Worm (Caenorhabditis elegans) whole organism, young adult: ENCODE results near the gene Y59E9AL.36.

ENCODE experiments used
- Y95B8A.8 ChIP-seq: fragments of 200-800 bp; sonication (Bioruptor generic); IDR thresholded peaks from 2 replicates; pipeline ENCODE4 v1.3.6; 2022; ENCODE audit warnings: missing genetic modification reagents, missing genetic modification characterization, missing compliant biosample characterization
- akir-1 ChIP-seq: fragments of 200-800 bp; sonication (Bioruptor generic); optimal IDR thresholded peaks from 2 replicates; lab custom pipeline; 2018; ENCODE audit warnings: mild to moderate bottlenecking, missing genetic modification characterization, moderate library complexity, missing compliant biosample characterization
- ama-1 ChIP-seq, 3 experiments: fragments of 150-350 bp in 1 of 3; sonication (generic microtip) in 2 of 3; optimal IDR thresholded peaks; 2 replicates each; lab custom pipeline; 2014 to 2018; ENCODE audit warnings: missing biosample characterization in 2 of 3, missing genetic modification characterization in 2 of 3, missing genetic modification reagents in 2 of 3
- ceh-79 ChIP-seq: sonication (generic microtip); optimal IDR thresholded peaks from 2 replicates; lab custom pipeline; 2017; ENCODE audit warnings: mild to moderate bottlenecking, missing genetic modification characterization, missing compliant biosample characterization
- dpff-1 ChIP-seq: sonication (generic microtip); optimal IDR thresholded peaks from 2 replicates; lab custom pipeline; 2017; ENCODE audit warnings: mild to moderate bottlenecking, missing genetic modification characterization, missing compliant biosample characterization
- let-607 ChIP-seq, 2 experiments: fragments of 200-800 bp in 1 of 2; sonication (Bioruptor generic) in 1 of 2; sonication (generic microtip) in 1 of 2; optimal IDR thresholded peaks; 2 replicates each; lab custom pipeline; 2016 to 2018; ENCODE audit warnings: mild to moderate bottlenecking in 2 of 2, missing compliant biosample characterization in 2 of 2, missing genetic modification characterization in 2 of 2, moderate library complexity in 2 of 2, missing genotype in 1 of 2
- lin-35 ChIP-seq, 3 experiments: fragments of 150-350 bp in 2 of 3; sonication (generic microtip) in 1 of 3; optimal IDR thresholded peaks; 2 replicates each; lab custom pipeline; 2014 to 2018; ENCODE audit warnings: missing biosample characterization in 3 of 3, missing genetic modification characterization in 3 of 3, missing genetic modification reagents in 3 of 3
- madf-3 ChIP-seq: fragments of 200-800 bp; sonication (Bioruptor generic); IDR thresholded peaks from 2 replicates; pipeline ENCODE4 v1.3.6; 2022; ENCODE audit warnings: missing genetic modification reagents, missing genetic modification characterization, missing compliant biosample characterization
- ztf-6 ChIP-seq: fragments of 200-800 bp; sonication (Bioruptor generic); IDR thresholded peaks from 2 replicates; pipeline ENCODE4 v1.3.6; 2022; ENCODE audit warnings: missing genetic modification reagents, missing genetic modification characterization, missing compliant biosample characterization

DNA sequence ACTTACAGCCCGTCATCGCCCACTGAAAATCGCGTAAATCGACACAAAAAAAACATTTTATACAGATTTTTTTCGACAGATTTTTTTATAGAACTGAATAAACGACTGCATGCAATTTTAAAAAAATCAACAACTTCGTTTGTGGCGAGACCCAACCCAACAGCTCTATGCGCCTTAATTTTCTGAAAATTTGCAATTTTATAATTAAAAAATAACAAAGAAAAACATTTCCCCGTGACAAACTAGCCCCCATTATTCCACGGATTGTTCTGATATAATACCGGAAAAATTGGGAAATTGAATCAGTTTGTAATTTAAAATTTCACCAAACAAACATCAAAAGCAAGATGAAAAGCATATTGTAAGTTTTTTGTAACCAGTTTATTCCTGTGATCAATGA lies 43.3 kb downstream of the Y59E9AL.36 start, which contains the start of gene ptp-5.1:
- TF ChIP-seq lin-35 (GFP tag; optimal IDR thresholded peaks at IDR 0.05; lab: Kevin White, UChicago): no peak
- no peak for TF ChIP-seq akir-1 (GFP tag; lab: Kevin White, UChicago)
- no peak for TF ChIP-seq ztf-6 (GFP tag; lab: Robert Waterston, UW)
- TF ChIP-seq madf-3 (GFP tag; lab: Robert Waterston, UW): no peak
- no peak for TF ChIP-seq dpff-1 (tag; lab: Kevin White, UChicago)
- no peak for TF ChIP-seq ama-1 (optimal IDR thresholded peaks at IDR 0.05; lab: Kevin White, UChicago)
- no peak for TF ChIP-seq ama-1 (GFP tag; optimal IDR thresholded peaks at IDR 0.05; lab: Kevin White, UChicago)
- no peak for TF ChIP-seq ceh-79 (tag; lab: Kevin White, UChicago)
- TF ChIP-seq Y95B8A.8 (GFP tag; lab: Robert Waterston, UW): no peak
- TF ChIP-seq let-607 (tag; optimal IDR thresholded peaks at IDR 0.05; lab: Kevin White, UChicago): no peak
